Fruit fly (Drosophila melanogaster): ENCODE results near the gene CG2126.

CG2126 gene

DNA sequence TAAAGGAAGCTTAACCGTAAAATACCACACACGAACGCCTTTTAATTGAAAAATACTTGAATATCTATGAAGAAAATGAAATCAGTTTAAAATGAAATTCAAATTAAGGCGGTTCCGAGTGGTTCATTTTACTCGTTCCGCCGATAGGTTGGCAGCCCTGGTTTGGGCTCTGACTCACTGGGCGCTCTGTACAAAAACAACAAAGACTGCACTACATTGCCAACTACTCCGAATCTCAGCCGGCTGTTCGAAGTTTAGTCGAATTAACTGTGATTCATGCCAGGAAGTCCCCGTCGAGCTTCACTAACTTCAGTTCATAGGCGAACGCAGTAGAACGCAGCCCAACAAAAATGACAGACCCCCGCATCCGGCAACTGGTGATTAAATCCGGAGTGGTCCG lies 33.2 kb downstream of the CG2126 start, which contains the start of gene Tbca (continued):
- TF ChIP-seq Side (GFP tag; optimal IDR thresholded peaks at IDR 0.05) (no peak), onecut (GFP tag; IDR thresholded peaks at IDR 0.05) (no peak), kay (GFP tag; optimal IDR thresholded peaks at IDR 0.05) (peak; percentile 100), Doc3 (GFP tag; IDR thresholded peaks at IDR 0.05; ENCODE audit: partially characterized antibody) (no peak), ab (GFP tag; optimal IDR thresholded peaks at IDR 0.05) (no peak), Atf3 (GFP tag; optimal IDR thresholded peaks at IDR 0.05) (no peak), Oli (tag; optimal IDR thresholded peaks at IDR 0.05) (no peak), CG8388 (GFP tag; optimal IDR thresholded peaks at IDR 0.05) (peak; percentile 48), CG2202 (tag; optimal IDR thresholded peaks at IDR 0.05) (no peak), Opbp (GFP tag; IDR thresholded peaks at IDR 0.05; ENCODE audit: partially characterized antibody) (peak; percentile 55; the same call in 1 of the 3 replicates), CG42726 (GFP tag; IDR thresholded peaks at IDR 0.05; ENCODE audit: partially characterized antibody) (peak; percentile 31; the same call in 1 of the 2 replicates), jing (GFP tag; optimal IDR thresholded peaks at IDR 0.05) (no peak), Hr3 (GFP tag; optimal IDR thresholded peaks at IDR 0.05) (no peak), CG9797 (GFP tag; optimal IDR thresholded peaks at IDR 0.05) (peak; percentile 29), Kr (GFP tag; optimal IDR thresholded peaks at IDR 0.05) (no peak), ssp (GFP tag; IDR thresholded peaks at IDR 0.05) (no peak), CG15479 (GFP tag; optimal IDR thresholded peaks at IDR 0.05) (no peak), CG4854 (GFP tag; optimal IDR thresholded peaks at IDR 0.05) (peak; percentile 87), Six4 (GFP tag; optimal IDR thresholded peaks at IDR 0.05) (no peak), gem (tag; optimal IDR thresholded peaks at IDR 0.05) (no peak), sob (GFP tag; IDR thresholded peaks at IDR 0.05) (no peak), sug (tag; optimal IDR thresholded peaks at IDR 0.05) (no peak), cg (GFP tag; optimal IDR thresholded peaks at IDR 0.05) (no peak), slp2 (GFP tag; optimal IDR thresholded peaks at IDR 0.05) (no peak), ken (GFP tag; IDR thresholded peaks at IDR 0.05) (no peak), CG17328 (GFP tag; IDR thresholded peaks at IDR 0.05) (0 out of 2 replicates have a peak, but pooled peaks have one; percentile 16), run (tag; optimal IDR thresholded peaks at IDR 0.05) (no peak), CG7357 (GFP tag; IDR thresholded peaks at IDR 0.05) (no peak), Aef1 (GFP tag; IDR thresholded peaks at IDR 0.05) (peak; percentile 32; the same call in 1 of the 3 replicates), Ravus (GFP tag; IDR thresholded peaks at IDR 0.05) (no peak), sc (optimal IDR thresholded peaks at IDR 0.05) (no peak), sc (GFP tag; optimal IDR thresholded peaks at IDR 0.05) (no peak), CG3281 (GFP tag; optimal IDR thresholded peaks at IDR 0.05) (no peak), CG18011 (GFP tag; optimal IDR thresholded peaks at IDR 0.05) (no peak), insv (GFP tag; optimal IDR thresholded peaks at IDR 0.05) (no peak), CG3838 (GFP tag; optimal IDR thresholded peaks at IDR 0.05) (no peak), tll (GFP tag; optimal IDR thresholded peaks at IDR 0.05) (no peak), bsh (GFP tag; optimal IDR thresholded peaks at IDR 0.05) (no peak), CG6272 (GFP tag; IDR thresholded peaks at IDR 0.05) (no peak), Hr78 (GFP tag; optimal IDR thresholded peaks at IDR 0.05) (no peak), chm (GFP tag; IDR thresholded peaks at IDR 0.05) (no peak), lilli (GFP tag; optimal IDR thresholded peaks at IDR 0.05) (no peak), CG7745 (tag; optimal IDR thresholded peaks at IDR 0.05) (no peak), cad (GFP tag; optimal IDR thresholded peaks at IDR 0.05) (no peak), dmrt11E (tag; optimal IDR thresholded peaks at IDR 0.05) (no peak), slbo (GFP tag; IDR thresholded peaks at IDR 0.05) (no peak), fd3F (GFP tag; optimal IDR thresholded peaks at IDR 0.05) (no peak), Sin3A (optimal IDR thresholded peaks at IDR 0.05) (peak; percentile 8), Optix (GFP tag; IDR thresholded peaks at IDR 0.05) (no peak), gcm2 (GFP tag; optimal IDR thresholded peaks at IDR 0.05) (no peak), caup (GFP tag; optimal IDR thresholded peaks at IDR 0.05; ENCODE audit: severe bottlenecking) (no peak), CG14014 (GFP tag; IDR thresholded peaks at IDR 0.05) (no peak)

All from whole organism, embryonic.